Fruit fly (Drosophila melanogaster) whole organism, wandering third instar larva: ENCODE results near the gene CG14983.

Experiments
- Abd-B ChIP-seq: fragments of >200 bp; optimal IDR thresholded peaks from 2 replicates; lab custom pipeline; 2017; ENCODE audit warnings: missing biosample characterization, missing genetic modification characterization
- CG32264 ChIP-seq: fragments of 200-800 bp; sonication (Bioruptor generic); optimal IDR thresholded peaks from 2 replicates; lab custom pipeline; 2016; ENCODE audit warnings: missing biosample characterization, missing genetic modification characterization
- CG9705 ChIP-seq: fragments of 200-800 bp; sonication (Bioruptor generic); optimal IDR thresholded peaks from 2 replicates; lab custom pipeline; 2018; ENCODE audit warnings: missing biosample characterization, mild to moderate bottlenecking, missing genetic modification characterization
- CrebA ChIP-seq: fragments of 200-800 bp; sonication (Bioruptor generic); optimal IDR thresholded peaks from 2 replicates; lab custom pipeline; 2016; ENCODE audit warnings: missing biosample characterization, mild to moderate bottlenecking, missing genetic modification characterization, borderline replicate concordance
- Dfd ChIP-seq: fragments of >200 bp; optimal IDR thresholded peaks from 2 replicates; lab custom pipeline; 2017; ENCODE audit warnings: missing biosample characterization, missing genetic modification characterization
- Dif ChIP-seq: fragments of 200-275, 200-300 bp; sonication (Bioruptor generic); optimal IDR thresholded peaks from 2 replicates; lab custom pipeline; 2018; ENCODE audit warnings: missing biosample characterization, missing genetic modification characterization; ENCODE audit not compliant: partially characterized antibody
- GATAd ChIP-seq: sonication (Bioruptor generic); optimal IDR thresholded peaks from 2 replicates; lab custom pipeline; 2016; ENCODE audit warnings: missing biosample characterization, missing genetic modification characterization
- HLH106 ChIP-seq: fragments of 200-800 bp; optimal IDR thresholded peaks from 3 replicates; lab custom pipeline; 2019; ENCODE audit warnings: missing biosample characterization, mild to moderate bottlenecking, missing genetic modification characterization, moderate library complexity
- Hnf4 ChIP-seq: fragments of 200-800 bp; sonication (Bioruptor generic); optimal IDR thresholded peaks from 2 replicates; lab custom pipeline; 2016; ENCODE audit warnings: missing biosample characterization, mild to moderate bottlenecking, missing genetic modification characterization
- Hr78 ChIP-seq: fragments of >200 bp; optimal IDR thresholded peaks from 2 replicates; lab custom pipeline; 2017; ENCODE audit warnings: missing biosample characterization, missing genetic modification characterization
- Hr83 ChIP-seq: fragments of 200-300 bp; sonication (Bioruptor generic); optimal IDR thresholded peaks from 2 replicates; lab custom pipeline; 2016; ENCODE audit warnings: missing biosample characterization, mild to moderate bottlenecking, missing genetic modification characterization, moderate library complexity; ENCODE audit not compliant: poor library complexity, severe bottlenecking
- Jra ChIP-seq: sonication (Bioruptor generic); optimal IDR thresholded peaks from 2 replicates; lab custom pipeline; 2016; ENCODE audit warnings: missing biosample characterization, missing genetic modification characterization
- Myc ChIP-seq: fragments of >200 bp; optimal IDR thresholded peaks from 2 replicates; lab custom pipeline; 2017
- N ChIP-seq: fragments of >200 bp; optimal IDR thresholded peaks from 2 replicates; lab custom pipeline; 2018; ENCODE audit warnings: missing biosample characterization, missing external identifiers, missing genetic modification characterization
- OdsH ChIP-seq: fragments of 200-800 bp; sonication (Bioruptor generic); optimal IDR thresholded peaks from 2 replicates; lab custom pipeline; 2016; ENCODE audit warnings: missing biosample characterization, mild to moderate bottlenecking, missing genetic modification characterization
- Rel ChIP-seq, 2 experiments: fragments of 200-800 bp; sonication (Bioruptor generic) in 1 of 2; optimal IDR thresholded peaks; 2 replicates in 1 of 2; 3 replicates in 1 of 2; lab custom pipeline; 2016 to 2019; ENCODE audit warnings: mild to moderate bottlenecking in 2 of 2, missing biosample characterization in 2 of 2, missing genetic modification characterization in 2 of 2, moderate library complexity in 1 of 2
- Sp1 ChIP-seq: fragments of 200-800 bp; sonication (Bioruptor generic); optimal IDR thresholded peaks from 3 replicates; lab custom pipeline; 2019; ENCODE audit warnings: missing biosample characterization, mild to moderate bottlenecking, missing genetic modification characterization, moderate library complexity
- Vsx2 ChIP-seq: fragments of 200-300, 225-300 bp; sonication (Bioruptor generic); optimal IDR thresholded peaks from 2 replicates; lab custom pipeline; 2018; ENCODE audit warnings: missing biosample characterization, missing genetic modification characterization; ENCODE audit not compliant: partially characterized antibody
- br ChIP-seq: fragments of 200-800 bp; sonication (Bioruptor generic); optimal IDR thresholded peaks from 2 replicates; lab custom pipeline; 2016; ENCODE audit warnings: missing biosample characterization, missing genetic modification characterization
- brk ChIP-seq: fragments of 200-800 bp; sonication (Bioruptor generic); optimal IDR thresholded peaks from 2 replicates; lab custom pipeline; 2016; ENCODE audit warnings: missing biosample characterization, mild to moderate bottlenecking, missing genetic modification characterization
- dl ChIP-seq, 2 experiments: fragments of 175-275, 200-275 bp in 1 of 2; fragments of 200-275 bp in 1 of 2; sonication (Bioruptor generic); optimal IDR thresholded peaks; lab custom pipeline; 2018; ENCODE audit warnings: mild to moderate bottlenecking in 2 of 2, missing biosample characterization in 2 of 2, missing genetic modification characterization in 2 of 2, moderate library complexity in 2 of 2; ENCODE audit not compliant: partially characterized antibody in 2 of 2, insufficient read depth in 1 of 2
- dmrt93B ChIP-seq: fragments of 200-800 bp; sonication (Bioruptor generic); optimal IDR thresholded peaks from 2 replicates; lab custom pipeline; 2018; ENCODE audit warnings: missing biosample characterization, mild to moderate bottlenecking, missing genetic modification characterization
- dsf ChIP-seq: sonication (Bioruptor generic); optimal IDR thresholded peaks from 2 replicates; lab custom pipeline; 2016; ENCODE audit warnings: missing biosample characterization, missing genetic modification characterization, borderline replicate concordance
- ey ChIP-seq: fragments of 200-800 bp; sonication (Bioruptor generic); optimal IDR thresholded peaks from 2 replicates; lab custom pipeline; 2016; ENCODE audit warnings: missing biosample characterization, missing genetic modification characterization
- foxo ChIP-seq, 2 experiments: fragments of 200-800 bp; sonication (Bioruptor generic); optimal IDR thresholded peaks; 2 replicates in 1 of 2; 3 replicates in 1 of 2; lab custom pipeline; 2016 to 2017; ENCODE audit warnings: missing biosample characterization in 2 of 2, missing genetic modification characterization in 2 of 2
- fru ChIP-seq: fragments of 200-800 bp; sonication (Bioruptor generic); optimal IDR thresholded peaks from 3 replicates; lab custom pipeline; 2016; ENCODE audit warnings: missing biosample characterization, mild to moderate bottlenecking, missing genetic modification characterization
- h ChIP-seq: fragments of 200-800 bp; sonication (Bioruptor generic); optimal IDR thresholded peaks from 3 replicates; lab custom pipeline; 2016; ENCODE audit warnings: missing biosample characterization, mild to moderate bottlenecking, missing genetic modification characterization
- lola ChIP-seq: fragments of >200 bp; optimal IDR thresholded peaks from 2 replicates; lab custom pipeline; 2017; ENCODE audit warnings: missing biosample characterization, missing genetic modification characterization
- pan ChIP-seq: fragments of >200 bp; optimal IDR thresholded peaks from 2 replicates; lab custom pipeline; 2017
- psq ChIP-seq: fragments of 200-800 bp; sonication (Bioruptor generic); optimal IDR thresholded peaks from 3 replicates; lab custom pipeline; 2017; ENCODE audit warnings: missing biosample characterization, mild to moderate bottlenecking, missing genetic modification characterization, moderate library complexity
- rgr ChIP-seq: fragments of 200-800 bp; sonication (Bioruptor generic); optimal IDR thresholded peaks from 3 replicates; lab custom pipeline; 2016; ENCODE audit warnings: missing biosample characterization, mild to moderate bottlenecking, missing genetic modification characterization
- sage ChIP-seq: fragments of 200-800 bp; sonication (Bioruptor generic); optimal IDR thresholded peaks from 2 replicates; lab custom pipeline; 2016; ENCODE audit warnings: missing biosample characterization, mild to moderate bottlenecking, missing genetic modification characterization
- sv ChIP-seq: fragments of 200-800 bp; sonication (Bioruptor generic); optimal IDR thresholded peaks from 3 replicates; lab custom pipeline; 2016; ENCODE audit warnings: missing biosample characterization, missing genetic modification characterization
- usp ChIP-seq: fragments of >200 bp; optimal IDR thresholded peaks from 2 replicates; lab custom pipeline; 2017; ENCODE audit warnings: missing biosample characterization, missing genetic modification characterization
- woc ChIP-seq: sonication (Bioruptor generic); optimal IDR thresholded peaks from 2 replicates; lab custom pipeline; 2016; ENCODE audit warnings: missing biosample characterization, mild to moderate bottlenecking, missing genetic modification characterization

The CG14983 gene

DNA sequence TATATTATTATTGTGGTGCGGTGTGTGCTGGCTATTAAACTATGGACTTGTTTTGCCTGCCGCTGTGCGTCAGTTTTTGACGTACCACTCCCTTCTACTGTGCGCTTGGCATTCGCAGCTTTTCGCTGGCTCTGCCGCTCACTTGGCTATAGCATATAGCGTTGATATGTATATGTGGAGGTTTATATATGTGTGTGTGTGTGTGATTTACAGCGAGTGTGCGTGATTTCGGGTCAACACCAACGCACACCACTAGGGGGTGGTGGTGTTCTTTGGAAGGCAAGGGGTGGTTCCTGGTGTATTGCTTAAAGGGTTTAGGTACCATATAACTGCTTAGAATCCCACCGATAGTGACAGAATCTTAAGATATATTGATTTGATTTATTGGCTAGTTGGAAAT is 15.6 kb upstream of the CG14983 start, which contains the start of gene CG12605:
Gene CG12605 (minus strand): TSS at position 101 of the 400 bp plus-strand sequence.
- TF ChIP-seq br (GFP tag; lab: Kevin White, UChicago) (no peak), brk (GFP tag; lab: Kevin White, UChicago) (no peak), CG32264 (GFP tag; lab: Kevin White, UChicago) (no peak), Rel (GFP tag; optimal IDR thresholded peaks at IDR 0.05; lab: Kevin White, UChicago) (no peak), Rel (tag; optimal IDR thresholded peaks at IDR 0.05; lab: Kevin White, UChicago) (no peak), lola (GFP tag; lab: Kevin White, UChicago) (no peak), Vsx2 (GFP tag; lab: Kevin White, UChicago) (no peak), N (GFP tag; lab: Kevin White, UChicago) (no peak), Dif (GFP tag; lab: Kevin White, UChicago) (no peak), Dfd (GFP tag; lab: Kevin White, UChicago) (no peak), Abd-B (GFP tag; lab: Kevin White, UChicago) (no peak), dsf (GFP tag; lab: Kevin White, UChicago) (no peak), woc (no peak), rgr (GFP tag; lab: Kevin White, UChicago) (no peak), dmrt93B (GFP tag; lab: Kevin White, UChicago) (no peak)
- TF ChIP-seq, all 38 proteins: peak for 0

DNA sequence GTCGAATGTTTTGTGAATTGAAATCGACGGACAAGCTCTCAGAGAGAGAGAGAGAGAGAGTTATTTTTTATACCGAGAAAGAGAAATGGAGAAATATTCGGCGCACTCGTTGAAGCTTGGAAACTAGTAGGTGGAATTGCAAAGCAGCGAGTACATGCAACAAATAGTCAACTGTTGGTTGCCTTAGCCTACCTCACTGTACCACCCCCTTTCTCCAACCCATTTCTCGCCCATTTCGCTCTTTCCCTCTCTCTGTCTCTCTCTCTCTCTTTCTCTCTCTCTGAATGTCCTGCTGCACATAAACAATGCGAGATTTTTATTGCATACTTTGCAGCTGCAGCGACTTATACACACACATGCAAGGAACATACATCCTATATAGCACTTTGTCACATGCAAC is 14.9 kb upstream of the CG14983 start:
- TF ChIP-seq Hr78 (GFP tag; lab: Kevin White, UChicago), result no peak
- no peak for TF ChIP-seq usp (GFP tag; lab: Kevin White, UChicago)
- peak; percentile 25 for TF ChIP-seq Dif (GFP tag; lab: Kevin White, UChicago)
- no peak for TF ChIP-seq br (GFP tag; lab: Kevin White, UChicago)
- TF ChIP-seq dl (GFP tag; optimal IDR thresholded peaks at IDR 0.05; lab: Kevin White, UChicago; ENCODE audit: insufficient read depth in 1 of 2, partially characterized antibody in 2 of 2), result peak in 1 of 2 experiments; percentile 4

DNA sequence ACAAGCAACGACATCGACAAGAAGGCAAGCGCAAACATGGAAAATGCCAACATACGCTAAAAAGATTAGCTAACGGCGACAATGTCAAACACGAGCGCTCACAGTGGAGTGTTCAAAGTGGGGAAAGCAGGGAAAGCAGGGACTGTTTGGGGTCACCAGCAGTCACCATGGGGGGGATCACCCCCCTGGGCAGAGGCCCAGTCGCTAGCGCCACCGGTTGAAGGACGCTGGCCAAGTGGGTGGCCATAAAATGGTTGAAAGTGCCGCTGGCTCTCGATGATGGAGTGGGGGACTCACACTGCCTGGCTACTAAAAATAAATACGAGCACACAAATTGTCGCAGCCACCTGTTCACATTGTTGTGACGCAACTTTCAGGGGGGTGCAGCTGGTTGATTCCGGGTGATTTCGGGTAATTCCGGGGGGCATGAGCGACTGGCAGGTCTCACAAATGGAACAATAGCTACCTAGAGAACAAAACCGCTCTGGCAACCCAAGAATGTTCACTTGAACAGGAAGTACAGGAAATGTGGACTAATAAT is 11.8 kb upstream of the CG14983 start:
- TF ChIP-seq Abd-B (GFP tag; lab: Kevin White, UChicago) (no peak), Myc (lab: Kevin White, UChicago) (no peak), woc (no peak), Hr83 (GFP tag; lab: Kevin White, UChicago) (no peak), Sp1 (GFP tag; lab: Kevin White, UChicago) (no peak), lola (GFP tag; lab: Kevin White, UChicago) (no peak), sv (GFP tag; lab: Kevin White, UChicago) (no peak), Dif (GFP tag; lab: Kevin White, UChicago) (no peak), foxo (GFP tag; optimal IDR thresholded peaks at IDR 0.05; lab: Kevin White, UChicago) (no peak), CG9705 (no peak), GATAd (GFP tag; lab: Kevin White, UChicago) (no peak), dmrt93B (GFP tag; lab: Kevin White, UChicago) (no peak), CrebA (no peak), usp (GFP tag; lab: Kevin White, UChicago) (no peak), Vsx2 (GFP tag; lab: Kevin White, UChicago) (no peak)

DNA sequence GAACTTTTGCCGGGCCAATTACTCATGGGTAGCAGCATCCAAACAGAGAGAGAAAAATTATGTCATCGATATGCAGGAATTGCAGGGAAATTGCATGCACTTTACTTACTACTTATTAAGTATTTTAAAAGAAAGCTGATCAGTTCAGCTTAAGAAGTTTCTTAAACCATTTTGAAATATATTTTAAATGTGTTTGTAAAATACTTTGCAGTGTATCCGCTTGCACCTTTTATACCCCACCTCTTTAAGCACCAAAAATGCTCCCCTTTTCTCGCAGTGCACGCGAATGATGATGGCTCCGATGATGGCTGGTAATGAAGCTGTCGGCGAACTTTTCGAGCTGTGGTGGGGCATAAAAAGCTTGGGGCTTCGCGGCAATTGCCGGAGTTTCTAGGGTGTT is 3.4 kb upstream of the CG14983 start, which contains the start of gene CG14984:
Gene CG14984 (minus strand): TSS at position 83 of the 400 bp plus-strand sequence.
- TF ChIP-seq Sp1 (GFP tag; lab: Kevin White, UChicago), result peak; percentile 58
- TF ChIP-seq sv (GFP tag; lab: Kevin White, UChicago), result no peak
- TF ChIP-seq psq (GFP tag; lab: Kevin White, UChicago), result peak; percentile 72
- peak; percentile 84 for TF ChIP-seq fru
- TF ChIP-seq usp (GFP tag; lab: Kevin White, UChicago), result no peak
- no peak for TF ChIP-seq Hnf4 (GFP tag; lab: Kevin White, UChicago)
- TF ChIP-seq Myc (lab: Kevin White, UChicago), result no peak
- no peak for TF ChIP-seq pan (lab: Kevin White, UChicago)
- no peak for TF ChIP-seq N (GFP tag; lab: Kevin White, UChicago)
- peak; percentile 92 for TF ChIP-seq h
- peak; percentile 28 for TF ChIP-seq CG32264 (GFP tag; lab: Kevin White, UChicago)
- no peak for TF ChIP-seq Abd-B (GFP tag; lab: Kevin White, UChicago)
- TF ChIP-seq GATAd (GFP tag; lab: Kevin White, UChicago), result no peak
- TF ChIP-seq Dif (GFP tag; lab: Kevin White, UChicago), result no peak
- TF ChIP-seq ey (GFP tag; lab: Kevin White, UChicago), result peak; percentile 85
- peak; percentile 69 for TF ChIP-seq sage (GFP tag; lab: Kevin White, UChicago)
- TF ChIP-seq brk (GFP tag; lab: Kevin White, UChicago), result peak; percentile 63
- TF ChIP-seq dsf (GFP tag; lab: Kevin White, UChicago), result no peak
- TF ChIP-seq HLH106, result peak; percentile 81
- no peak for TF ChIP-seq lola (GFP tag; lab: Kevin White, UChicago)
- TF ChIP-seq Jra (GFP tag; lab: Kevin White, UChicago), result peak; percentile 32
- peak; percentile 81 for TF ChIP-seq rgr (GFP tag; lab: Kevin White, UChicago)
- TF ChIP-seq Hr78 (GFP tag; lab: Kevin White, UChicago), result no peak
- peak; percentile 28 for TF ChIP-seq CG9705
- TF ChIP-seq Rel (GFP tag; optimal IDR thresholded peaks at IDR 0.05; lab: Kevin White, UChicago), result peak; percentile 6
- no peak for TF ChIP-seq Rel (tag; optimal IDR thresholded peaks at IDR 0.05; lab: Kevin White, UChicago)
- peak; percentile 61 for TF ChIP-seq dmrt93B (GFP tag; lab: Kevin White, UChicago)
- TF ChIP-seq foxo (GFP tag; optimal IDR thresholded peaks at IDR 0.05; lab: Kevin White, UChicago), result peak in 1 of 2 experiments; percentile 84
- peak; percentile 80 for TF ChIP-seq br (GFP tag; lab: Kevin White, UChicago)
- peak; percentile 52 for TF ChIP-seq woc
- no peak for TF ChIP-seq Vsx2 (GFP tag; lab: Kevin White, UChicago)
- TF ChIP-seq CrebA, result no peak
- TF ChIP-seq Dfd (GFP tag; lab: Kevin White, UChicago), result no peak
- no peak for TF ChIP-seq Hr83 (GFP tag; lab: Kevin White, UChicago)
- TF ChIP-seq OdsH (GFP tag; lab: Kevin White, UChicago), result peak; percentile 83
- TF ChIP-seq dl (GFP tag; optimal IDR thresholded peaks at IDR 0.05; lab: Kevin White, UChicago; ENCODE audit: insufficient read depth in 1 of 2, partially characterized antibody in 2 of 2), result no peak
